Worm (Caenorhabditis elegans) whole organism, L4 larva: ENCODE measurements around the gene alh-4.

Source experiments
- D1046.2 ChIP-seq: fragments of 200-800 bp; sonication (Bioruptor generic); IDR thresholded peaks from 2 replicates; pipeline ENCODE4 v1.3.6; 2022; ENCODE audit warnings: missing genetic modification characterization, missing compliant biosample characterization
- F10B5.3 ChIP-seq: sonication (generic microtip); optimal IDR thresholded peaks from 2 replicates; lab custom pipeline; 2016; ENCODE audit warnings: mild to moderate bottlenecking, missing genetic modification characterization, missing compliant biosample characterization
- F37D6.2 ChIP-seq: sonication (generic microtip); optimal IDR thresholded peaks from 2 replicates; lab custom pipeline; 2016; ENCODE audit warnings: mild to moderate bottlenecking, missing genetic modification characterization, missing compliant biosample characterization
- T20F7.1 ChIP-seq: fragments of 200-800 bp; sonication (Bioruptor generic); optimal IDR thresholded peaks from 2 replicates; lab custom pipeline; 2018; ENCODE audit warnings: mild to moderate bottlenecking, missing genetic modification characterization, missing compliant biosample characterization
- T26A8.4 ChIP-seq: fragments of 200-800 bp; sonication (Bioruptor generic); IDR thresholded peaks from 2 replicates; pipeline ENCODE4 v1.3.6; 2022; ENCODE audit warnings: missing genetic modification characterization, missing compliant biosample characterization
- Y105C5A.15 ChIP-seq: fragments of 200-800 bp; sonication (Bioruptor generic); IDR thresholded peaks from 2 replicates; pipeline ENCODE4 v1.3.6; 2022; ENCODE audit warnings: missing genetic modification characterization, missing compliant biosample characterization
- ZK546.5 ChIP-seq, 2 experiments: sonication (generic microtip); optimal IDR thresholded peaks; 2 replicates each; lab custom pipeline; 2017; ENCODE audit warnings: missing biosample characterization in 2 of 2, missing genetic modification characterization in 2 of 2
- aha-1 ChIP-seq: fragments of 150-350 bp; peaks from one replicate; lab custom pipeline; 2014; ENCODE audit warnings: missing biosample characterization, missing genetic modification characterization
- ama-1 ChIP-seq: fragments of 150-350 bp; optimal IDR thresholded peaks from 2 replicates; lab custom pipeline; 2014; ENCODE audit warnings: inconsistent platforms, mixed read lengths
- ceh-20 ChIP-seq: fragments of 200-800 bp; sonication (Bioruptor generic); IDR thresholded peaks from 2 replicates; pipeline ENCODE4 v1.3.6; 2022; ENCODE audit warnings: missing genetic modification reagents, missing genetic modification characterization, missing compliant biosample characterization
- ceh-28 ChIP-seq: fragments of 150-350 bp; optimal IDR thresholded peaks from 2 replicates; lab custom pipeline; 2014; ENCODE audit warnings: missing biosample characterization, missing genetic modification reagents, missing genetic modification characterization
- ceh-32 ChIP-seq: sonication (generic microtip); optimal IDR thresholded peaks from 2 replicates; lab custom pipeline; 2016; ENCODE audit warnings: mild to moderate bottlenecking, missing genetic modification characterization, missing compliant biosample characterization; ENCODE audit not compliant: poor library complexity
- ceh-62 ChIP-seq: sonication (generic microtip); optimal IDR thresholded peaks from 2 replicates; lab custom pipeline; 2017; ENCODE audit warnings: missing biosample characterization, missing genetic modification characterization
- ces-1 ChIP-seq: fragments of 150-350 bp; sonication (generic microtip); optimal IDR thresholded peaks from 4 replicates; lab custom pipeline; 2014; ENCODE audit warnings: missing biosample characterization, missing genetic modification reagents, missing genetic modification characterization
- daf-12 ChIP-seq: fragments of 150-350 bp; optimal IDR thresholded peaks from 2 replicates; lab custom pipeline; 2014; ENCODE audit warnings: missing biosample characterization, missing genetic modification reagents, missing genetic modification characterization
- daf-16 ChIP-seq, 3 experiments: sonication (generic microtip); optimal IDR thresholded peaks; 2 replicates each; lab custom pipeline; 2016 to 2017; ENCODE audit warnings: missing genetic modification characterization in 3 of 3, missing genetic modification reagents in 3 of 3, mild to moderate bottlenecking in 2 of 3, missing compliant biosample characterization in 2 of 3, missing biosample characterization in 1 of 3, moderate library complexity in 1 of 3
- dmd-6 ChIP-seq: fragments of 200-800 bp; sonication (Bioruptor generic); IDR thresholded peaks from 2 replicates; pipeline ENCODE4 v1.3.6; 2022; ENCODE audit warnings: missing genetic modification reagents, missing genetic modification characterization, missing compliant biosample characterization
- dmd-9 ChIP-seq: fragments of 200-800 bp; sonication (Bioruptor generic); IDR thresholded peaks from 2 replicates; pipeline ENCODE4 v1.3.6; 2022; ENCODE audit warnings: missing genetic modification reagents, missing genetic modification characterization, missing compliant biosample characterization
- duxl-1 ChIP-seq: sonication (generic microtip); optimal IDR thresholded peaks from 2 replicates; lab custom pipeline; 2016; ENCODE audit warnings: mild to moderate bottlenecking, missing genetic modification characterization, moderate library complexity, missing compliant biosample characterization; ENCODE audit not compliant: poor library complexity
- dve-1 ChIP-seq: sonication (generic microtip); optimal IDR thresholded peaks from 2 replicates; lab custom pipeline; 2017; ENCODE audit warnings: antibody characterized with exemption, mild to moderate bottlenecking, missing genetic modification characterization, missing compliant biosample characterization; ENCODE audit not compliant: insufficient read depth
- fos-1 ChIP-seq: fragments of 150-350 bp; optimal IDR thresholded peaks from 2 replicates; lab custom pipeline; 2014; ENCODE audit warnings: missing biosample characterization, missing genetic modification characterization
- hlh-11 ChIP-seq: fragments of 200-800 bp; sonication (Bioruptor generic); optimal IDR thresholded peaks from 2 replicates; lab custom pipeline; 2018; ENCODE audit warnings: mild to moderate bottlenecking, missing genetic modification characterization, missing compliant biosample characterization
- hlh-30 ChIP-seq: sonication (generic microtip); optimal IDR thresholded peaks from 2 replicates; lab custom pipeline; 2017; ENCODE audit warnings: antibody characterized with exemption, mild to moderate bottlenecking, missing genetic modification characterization, missing compliant biosample characterization; ENCODE audit not compliant: insufficient read depth
- lin-1 ChIP-seq: fragments of 200-800 bp; sonication (Bioruptor generic); IDR thresholded peaks from 2 replicates; pipeline ENCODE4 v1.3.6; 2022; ENCODE audit warnings: missing genetic modification reagents, missing genetic modification characterization, missing compliant biosample characterization
- lin-15B ChIP-seq: fragments of 150-350 bp; sonication (generic microtip); optimal IDR thresholded peaks from 3 replicates; lab custom pipeline; 2014; ENCODE audit warnings: missing biosample characterization, missing genetic modification characterization
- lin-38 ChIP-seq: fragments of 200-800 bp; sonication (Bioruptor generic); IDR thresholded peaks from 2 replicates; pipeline ENCODE4 v1.3.6; 2022; ENCODE audit warnings: missing genetic modification reagents, missing genetic modification characterization, missing compliant biosample characterization
- lir-3 ChIP-seq: sonication (generic microtip); optimal IDR thresholded peaks from 2 replicates; lab custom pipeline; 2016; ENCODE audit warnings: mild to moderate bottlenecking, missing genetic modification characterization, missing compliant biosample characterization
- mes-2 ChIP-seq: sonication (generic microtip); optimal IDR thresholded peaks from 2 replicates; lab custom pipeline; 2016; ENCODE audit warnings: missing genotype, mild to moderate bottlenecking, missing genetic modification characterization, missing compliant biosample characterization; ENCODE audit not compliant: poor library complexity, severe bottlenecking
- nhr-111 ChIP-seq: fragments of 200-800 bp; sonication (Bioruptor generic); optimal IDR thresholded peaks from 2 replicates; lab custom pipeline; 2018; ENCODE audit warnings: mild to moderate bottlenecking, missing genetic modification characterization, missing compliant biosample characterization
- nhr-25 ChIP-seq: sonication (generic microtip); optimal IDR thresholded peaks from 2 replicates; lab custom pipeline; 2017; ENCODE audit warnings: missing genetic modification characterization, mild to moderate bottlenecking, missing compliant biosample characterization, antibody characterized with exemption, moderate library complexity, borderline replicate concordance; ENCODE audit not compliant: insufficient read depth
- nhr-28 ChIP-seq: fragments of 150-350 bp; optimal IDR thresholded peaks from 2 replicates; lab custom pipeline; 2014; ENCODE audit warnings: missing biosample characterization, missing genetic modification characterization
- nhr-76 ChIP-seq: fragments of 150-350 bp; optimal IDR thresholded peaks from 2 replicates; lab custom pipeline; 2014; ENCODE audit warnings: missing biosample characterization, missing genetic modification characterization
- pha-4 ChIP-seq, 2 experiments: fragments of 150-350 bp in 1 of 2; fragments of 200-800 bp in 1 of 2; sonication (Bioruptor generic) in 1 of 2; IDR thresholded peaks in 1 of 2; optimal IDR thresholded peaks in 1 of 2; 2 replicates each; pipeline versions ENCODE4 v1.3.6 to Lab custom; 2014 to 2022; ENCODE audit warnings: missing genetic modification characterization in 2 of 2, missing genetic modification reagents in 2 of 2, missing biosample characterization in 1 of 2, missing compliant biosample characterization in 1 of 2
- php-3 ChIP-seq: fragments of 200-800 bp; sonication (Bioruptor generic); IDR thresholded peaks from 2 replicates; pipeline ENCODE4 v1.3.6; 2022; ENCODE audit warnings: missing genetic modification reagents, missing genetic modification characterization, missing compliant biosample characterization
- pqm-1 ChIP-seq: sonication (generic microtip); optimal IDR thresholded peaks from 2 replicates; lab custom pipeline; 2017; ENCODE audit warnings: missing biosample characterization, missing genetic modification characterization
- rbr-2 ChIP-seq: sonication (generic microtip); optimal IDR thresholded peaks from 2 replicates; lab custom pipeline; 2016; ENCODE audit warnings: missing genotype, missing genetic modification characterization, missing compliant biosample characterization
- set-16 ChIP-seq: fragments of 200-800 bp; sonication (Bioruptor generic); IDR thresholded peaks from 2 replicates; pipeline ENCODE4 v1.3.6; 2022; ENCODE audit warnings: missing genetic modification reagents, missing genetic modification characterization, missing compliant biosample characterization
- skn-1 ChIP-seq: fragments of 150-350 bp; optimal IDR thresholded peaks from 2 replicates; lab custom pipeline; 2014; ENCODE audit warnings: missing biosample characterization, missing genetic modification characterization
- tra-1 ChIP-seq: fragments of 200-800 bp; sonication (Bioruptor generic); IDR thresholded peaks from 2 replicates; pipeline ENCODE4 v1.3.6; 2022; ENCODE audit warnings: missing genetic modification reagents, missing genetic modification characterization, missing compliant biosample characterization
- unc-130 ChIP-seq: sonication (generic microtip); optimal IDR thresholded peaks from 2 replicates; lab custom pipeline; 2016; ENCODE audit warnings: missing genetic modification reagents, missing genetic modification characterization, missing compliant biosample characterization
- unc-62 ChIP-seq, 3 experiments: fragments of 150-350 bp in 1 of 3; sonication (generic microtip); optimal IDR thresholded peaks in 2 of 3; peaks in 1 of 3; 1 replicate in 1 of 3; 2 replicates in 2 of 3; lab custom pipeline; 2014 to 2017; ENCODE audit warnings: missing biosample characterization in 3 of 3, missing genetic modification characterization in 3 of 3, missing genetic modification reagents in 3 of 3, missing genotype in 1 of 3
- zfp-3 ChIP-seq: fragments of 200-800 bp; sonication (Bioruptor generic); conservative IDR thresholded peaks from 2 replicates; pipeline ENCODE4 v1.3.6; 2022; ENCODE audit warnings: missing genetic modification reagents, missing genetic modification characterization, missing compliant biosample characterization
- zip-11 ChIP-seq: fragments of 200-800 bp; sonication (Bioruptor generic); IDR thresholded peaks from 2 replicates; pipeline ENCODE4 v1.3.6; 2022; ENCODE audit warnings: missing genetic modification characterization, missing compliant biosample characterization

alh-4 gene

DNA sequence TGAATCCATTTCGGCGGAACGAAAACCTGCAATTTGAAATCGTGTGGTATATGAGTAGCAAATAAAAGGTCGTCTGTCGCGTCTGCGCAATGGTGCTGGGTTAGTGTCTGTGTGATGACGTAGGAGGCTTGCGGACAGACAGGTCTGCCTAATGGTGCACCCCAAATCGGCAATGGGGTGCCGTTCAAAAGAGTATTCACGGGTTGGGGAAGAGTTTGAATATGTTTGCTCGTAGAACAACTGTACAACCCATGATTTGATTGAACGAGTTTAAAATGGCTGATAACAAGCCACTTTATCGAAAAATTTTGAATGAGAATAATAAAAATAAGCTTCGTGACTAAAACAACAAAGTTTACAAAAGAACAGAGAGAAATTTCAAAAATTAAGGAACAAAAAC lies 3.8 kb downstream of the alh-4 start, which contains the start of gene T05H4.11:
TSS of gene T05H4.11 (minus strand) at position 335 of the 400 bp plus-strand sequence.
- TF ChIP-seq ceh-28 = no peak
- no peak for TF ChIP-seq duxl-1 (tag; lab: Kevin White, UChicago)
- peak; percentile 27 for TF ChIP-seq mes-2
- TF ChIP-seq hlh-11 (tag; lab: Kevin White, UChicago) = peak; percentile 18
- TF ChIP-seq daf-16 (GFP tag; optimal IDR thresholded peaks at IDR 0.05; lab: Kevin White, UChicago) = no peak
- peak; percentile 70 for TF ChIP-seq daf-16 (tag; optimal IDR thresholded peaks at IDR 0.05; lab: Kevin White, UChicago)
- no peak for TF ChIP-seq lin-15B (tag; lab: Kevin White, UChicago)
- peak; percentile 39; the same call in 1 of the 2 replicates for TF ChIP-seq T26A8.4
- TF ChIP-seq ceh-62 (tag; lab: Kevin White, UChicago) = no peak
- TF ChIP-seq skn-1 (tag; lab: Kevin White, UChicago) = no peak
- 0 out of 2 replicates have a peak, but pooled peaks have one; percentile 6 for TF ChIP-seq dmd-6
- TF ChIP-seq lin-38 (GFP tag; lab: Robert Waterston, UW) = peak; percentile 22; the same call in 1 of the 2 replicates
- TF ChIP-seq dmd-9 = no peak
- TF ChIP-seq nhr-28 = peak; percentile 14
- peak; percentile 20 for TF ChIP-seq aha-1 (tag; lab: Kevin White, UChicago)
- TF ChIP-seq zfp-3 = peak; percentile 70; the same call in 1 of the 2 replicates
- TF ChIP-seq T20F7.1 (GFP tag; lab: Kevin White, UChicago) = no peak
- no peak for TF ChIP-seq pha-4 (GFP tag; IDR thresholded peaks at IDR 0.05; lab: Robert Waterston, UW)
- TF ChIP-seq pha-4 (tag; optimal IDR thresholded peaks at IDR 0.05; lab: Kevin White, UChicago) = no peak
- TF ChIP-seq ceh-20 (GFP tag; lab: Robert Waterston, UW) = 0 out of 2 replicates have a peak, but pooled peaks have one; percentile 16
- TF ChIP-seq F37D6.2 (tag; lab: Kevin White, UChicago) = no peak
- TF ChIP-seq lin-1 = no peak
- peak; percentile 84 for TF ChIP-seq ama-1 (lab: Kevin White, UChicago)
- TF ChIP-seq nhr-76 = no peak
- peak; percentile 2 for TF ChIP-seq hlh-30 (tag; lab: Kevin White, UChicago)
- TF ChIP-seq, all 104 proteins: peak for 12

DNA sequence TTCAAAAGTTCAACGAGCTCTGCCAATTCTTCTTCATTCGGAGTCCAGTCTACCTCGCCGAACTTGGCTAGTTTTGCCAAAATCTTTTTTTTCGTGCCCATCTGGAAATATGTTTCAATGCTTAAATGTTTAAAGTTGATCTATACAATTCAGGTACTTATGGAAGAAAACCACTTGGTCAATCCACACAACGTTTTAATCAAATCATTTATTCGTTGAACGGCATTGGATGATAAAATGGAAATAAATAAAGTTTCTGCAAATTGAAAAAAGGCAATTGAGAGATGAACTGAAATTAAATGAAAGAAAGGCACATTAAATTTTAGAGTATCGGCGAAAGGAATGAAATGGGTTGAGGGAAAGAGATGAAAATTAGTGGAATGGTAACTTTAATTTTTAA lies 5.7 kb downstream of the alh-4 start, which contains the start of gene urb-1:
TSS of gene urb-1 (minus strand) at position 101 of the 400 bp plus-strand sequence.
- TF ChIP-seq lir-3 (no peak), set-16 (GFP tag; lab: Robert Waterston, UW) (no peak), D1046.2 (GFP tag; lab: Robert Waterston, UW) (no peak), lin-38 (GFP tag; lab: Robert Waterston, UW) (no peak), rbr-2 (tag; lab: Kevin White, UChicago) (no peak), dmd-6 (no peak)
- TF ChIP-seq, all 104 proteins: peak for 0

DNA sequence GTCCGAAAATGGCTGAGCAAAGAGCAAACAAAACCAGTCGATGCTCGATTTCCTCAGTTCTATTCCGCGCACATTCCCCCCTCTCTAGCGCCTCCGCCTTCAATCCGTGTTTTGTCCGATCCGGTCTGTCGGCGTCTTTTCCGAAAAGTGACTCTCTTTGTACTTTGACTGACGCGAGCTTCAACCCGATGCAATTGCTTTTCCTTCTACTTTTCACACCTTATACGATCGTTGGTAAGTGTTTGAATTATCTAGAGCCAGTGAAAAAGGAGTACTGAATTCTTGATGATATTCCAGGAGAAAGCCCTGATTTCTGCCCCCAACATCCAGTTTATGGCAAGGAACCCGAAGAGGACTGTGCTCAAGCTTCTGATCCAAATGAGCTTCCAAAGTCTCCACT lies 14.7 kb downstream of the alh-4 start, which contains the start of gene cht-6:
TSS of gene cht-6 (plus strand) at position 9 of the 400 bp plus-strand sequence.
- peak in 1 of 2 experiments; percentile 93 for TF ChIP-seq unc-62 (GFP tag; optimal IDR thresholded peaks at IDR 0.05 in 1 of 2; lab: Kevin White, UChicago)
- no peak for TF ChIP-seq unc-62 (tag; optimal IDR thresholded peaks at IDR 0.05; lab: Kevin White, UChicago)
- no peak for TF ChIP-seq tra-1 (GFP tag; lab: Robert Waterston, UW)

DNA sequence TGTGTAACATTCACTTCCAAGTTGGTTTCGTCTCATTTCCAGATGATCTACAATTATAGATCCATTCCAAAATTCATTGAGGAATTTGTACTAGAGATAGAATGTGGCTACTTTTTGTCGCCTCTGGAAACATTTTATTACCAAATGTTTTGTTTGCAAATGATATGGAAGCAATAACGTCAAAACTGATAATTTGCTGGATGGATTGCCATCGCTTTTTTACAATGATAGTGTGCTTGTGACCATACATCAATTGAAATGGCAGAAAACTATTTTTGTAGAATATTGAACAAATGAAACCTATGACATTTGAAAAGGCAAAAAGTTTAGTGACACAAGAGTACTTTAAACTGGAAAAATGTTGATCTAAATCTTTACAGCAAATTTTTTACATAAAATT lies 15.3 kb downstream of the alh-4 start:
- peak; percentile 60 for TF ChIP-seq nhr-28
- TF ChIP-seq ces-1 (GFP tag; lab: Kevin White, UChicago) = no peak
- TF ChIP-seq daf-16 (GFP tag; optimal IDR thresholded peaks at IDR 0.05; lab: Kevin White, UChicago) = no peak
- peak; percentile 40 for TF ChIP-seq daf-16 (tag; optimal IDR thresholded peaks at IDR 0.05; lab: Kevin White, UChicago)
- TF ChIP-seq zip-11 = no peak
- no peak for TF ChIP-seq set-16 (GFP tag; lab: Robert Waterston, UW)
- no peak for TF ChIP-seq F10B5.3
- TF ChIP-seq unc-130 = no peak
- no peak for TF ChIP-seq dmd-9
- TF ChIP-seq daf-12 (tag; lab: Kevin White, UChicago) = no peak
- TF ChIP-seq ZK546.5 (tag; optimal IDR thresholded peaks at IDR 0.05; lab: Kevin White, UChicago) = no peak
- no peak for TF ChIP-seq fos-1 (tag; lab: Kevin White, UChicago)
- peak; percentile 28 for TF ChIP-seq hlh-11 (tag; lab: Kevin White, UChicago)
- no peak for TF ChIP-seq nhr-25 (tag; lab: Kevin White, UChicago)
- no peak for TF ChIP-seq nhr-111
- no peak for TF ChIP-seq ceh-32 (tag; lab: Kevin White, UChicago)
- TF ChIP-seq Y105C5A.15 (GFP tag; lab: Robert Waterston, UW) = no peak
- TF ChIP-seq php-3 = 0 out of 2 replicates have a peak, but pooled peaks have one; percentile 42
- TF ChIP-seq dmd-6 = peak; percentile 60
- peak; percentile 37 for TF ChIP-seq dve-1
- TF ChIP-seq pqm-1 = peak; percentile 69
